Fruit fly (Drosophila melanogaster) whole organism, embryonic: Measurements from ENCODE around the gene CG14537.

Source experiments
- CG11456 ChIP-seq: fragments of 200-800 bp; sonication (Bioruptor generic); IDR thresholded peaks from 3 replicates; pipeline ENCODE4 v1.3.6; 2022; ENCODE audit warnings: missing biosample characterization, missing genetic modification characterization
- CG12155 ChIP-seq: fragments of 200-800 bp; sonication (Bioruptor generic); optimal IDR thresholded peaks from 3 replicates; lab custom pipeline; 2016; ENCODE audit warnings: missing biosample characterization, missing genetic modification characterization
- CG1233 ChIP-seq: fragments of 200-800 bp; sonication (Bioruptor generic); optimal IDR thresholded peaks from 4 replicates; lab custom pipeline; 2018; ENCODE audit warnings: missing biosample characterization, mild to moderate bottlenecking, missing genetic modification characterization
- CG1529 ChIP-seq: fragments of 200-800 bp; sonication (Bioruptor generic); optimal IDR thresholded peaks from 3 replicates; lab custom pipeline; 2018; ENCODE audit warnings: missing biosample characterization, missing genetic modification characterization
- CG16815 ChIP-seq: fragments of 200-800 bp; sonication (Bioruptor generic); optimal IDR thresholded peaks from 3 replicates; lab custom pipeline; 2017; ENCODE audit warnings: missing biosample characterization, mild to moderate bottlenecking, missing genetic modification characterization
- CG17359 ChIP-seq: fragments of 200-800 bp; sonication (Bioruptor generic); optimal IDR thresholded peaks from 3 replicates; lab custom pipeline; 2018; ENCODE audit warnings: missing biosample characterization, mild to moderate bottlenecking, missing genetic modification characterization, moderate library complexity
- CG17361 ChIP-seq: fragments of 200-800 bp; sonication (Bioruptor generic); IDR thresholded peaks from 3 replicates; pipeline ENCODE4 v1.3.6; 2022; ENCODE audit warnings: missing biosample characterization, missing genetic modification characterization
- CG17612 ChIP-seq: fragments of 200-800 bp; sonication (Bioruptor generic); IDR thresholded peaks from 2 replicates; pipeline ENCODE4 v1.3.6; 2022; ENCODE audit warnings: missing biosample characterization, missing genetic modification characterization
- CG2889 ChIP-seq: fragments of 200-800 bp; sonication (Bioruptor generic); IDR thresholded peaks from 3 replicates; pipeline ENCODE4 v1.3.6; 2022; ENCODE audit warnings: missing biosample characterization, missing genetic modification characterization
- CG4328 ChIP-seq: fragments of 200-800 bp; sonication (Bioruptor generic); optimal IDR thresholded peaks from 3 replicates; lab custom pipeline; 2017; ENCODE audit warnings: missing biosample characterization, missing genetic modification reagents, missing genetic modification characterization
- CG4404 ChIP-seq: fragments of 200-800 bp; sonication (Bioruptor generic); IDR thresholded peaks from 2 replicates; pipeline ENCODE4 v1.3.6; 2022; ENCODE audit warnings: missing biosample characterization, missing genetic modification characterization
- CG5953 ChIP-seq: fragments of 200-800 bp; sonication (Bioruptor generic); IDR thresholded peaks from 2 replicates; pipeline ENCODE4 v1.3.6; 2022; ENCODE audit warnings: missing biosample characterization, missing genetic modification characterization
- CG7839 ChIP-seq: fragments of 200-800 bp; sonication (Bioruptor generic); optimal IDR thresholded peaks from 3 replicates; lab custom pipeline; 2018; ENCODE audit warnings: missing biosample characterization, mild to moderate bottlenecking, missing genetic modification characterization, moderate library complexity
- CG8388 ChIP-seq: fragments of 200-800 bp; sonication (Bioruptor generic); optimal IDR thresholded peaks from 2 replicates; lab custom pipeline; 2019; ENCODE audit warnings: missing biosample characterization, mild to moderate bottlenecking, missing genetic modification characterization, moderate library complexity
- CG9727 ChIP-seq: fragments of 200-800 bp; sonication (Bioruptor generic); optimal IDR thresholded peaks from 3 replicates; lab custom pipeline; 2017; ENCODE audit warnings: missing biosample characterization, mild to moderate bottlenecking, missing genetic modification characterization
- D ChIP-seq, 2 experiments: fragments of 200-800 bp in 1 of 2; fragments of >200 bp in 1 of 2; sonication (Bioruptor generic) in 1 of 2; optimal IDR thresholded peaks; 2 replicates in 1 of 2; 3 replicates in 1 of 2; lab custom pipeline; 2017; ENCODE audit warnings: mild to moderate bottlenecking in 1 of 2, missing biosample characterization in 1 of 2, missing genetic modification characterization in 1 of 2, missing genetic modification reagents in 1 of 2
- Dp ChIP-seq: fragments of 200-800 bp; sonication (Bioruptor generic); optimal IDR thresholded peaks from 2 replicates; lab custom pipeline; 2018; ENCODE audit warnings: missing biosample characterization, mild to moderate bottlenecking, missing genetic modification characterization, moderate library complexity
- HLHmδ ChIP-seq: fragments of 200-800 bp; sonication (Bioruptor generic); optimal IDR thresholded peaks from 2 replicates; lab custom pipeline; 2018; ENCODE audit warnings: missing biosample characterization, mild to moderate bottlenecking, missing genetic modification characterization, moderate library complexity
- Mrtf ChIP-seq: fragments of 200-800 bp; sonication (Bioruptor generic); IDR thresholded peaks from 3 replicates; pipeline ENCODE4 v1.3.6; 2022; ENCODE audit warnings: missing biosample characterization, missing genetic modification characterization
- Neu2 ChIP-seq: fragments of 200-800 bp; sonication (Bioruptor generic); optimal IDR thresholded peaks from 3 replicates; lab custom pipeline; 2016; ENCODE audit warnings: missing biosample characterization, missing genetic modification characterization, borderline replicate concordance
- Taf1 ChIP-seq: fragments of 200-800 bp; sonication (Bioruptor generic); IDR thresholded peaks from 2 replicates; pipeline ENCODE4 v1.3.6; 2022; ENCODE audit warnings: missing biosample characterization, missing genetic modification characterization
- abd-A ChIP-seq: fragments of 200-800 bp; sonication (Bioruptor generic); optimal IDR thresholded peaks from 3 replicates; lab custom pipeline; 2019; ENCODE audit warnings: missing biosample characterization, mild to moderate bottlenecking, missing genetic modification characterization, moderate library complexity
- aop ChIP-seq: fragments of 200-800 bp; sonication (Bioruptor generic); IDR thresholded peaks from 2 replicates; pipeline ENCODE4 v1.3.6; 2022; ENCODE audit warnings: missing biosample characterization, missing genetic modification characterization
- ato ChIP-seq: fragments of 200-800 bp; sonication (Bioruptor generic); IDR thresholded peaks from 2 replicates; pipeline ENCODE4 v1.3.6; 2022; ENCODE audit warnings: missing biosample characterization, missing genetic modification characterization; ENCODE audit not compliant: partially characterized antibody
- az2 ChIP-seq: fragments of 200-800 bp; sonication (Bioruptor generic); optimal IDR thresholded peaks from 3 replicates; lab custom pipeline; 2016; ENCODE audit warnings: missing biosample characterization, missing genetic modification characterization
- bab2 ChIP-seq: fragments of 200-800 bp; sonication (Bioruptor generic); optimal IDR thresholded peaks from 2 replicates; lab custom pipeline; 2016; ENCODE audit warnings: missing biosample characterization, missing genetic modification characterization
- bigmax ChIP-seq: fragments of 200-800 bp; sonication (Bioruptor generic); optimal IDR thresholded peaks from 2 replicates; lab custom pipeline; 2018; ENCODE audit warnings: missing biosample characterization, mild to moderate bottlenecking, missing genetic modification characterization
- chif ChIP-seq, 2 experiments: fragments of 200-800 bp; sonication (Bioruptor generic); optimal IDR thresholded peaks; 3 replicates each; lab custom pipeline; 2016; ENCODE audit warnings: missing biosample characterization in 2 of 2, missing genetic modification characterization in 2 of 2
- ci ChIP-seq: fragments of 200-800 bp; sonication (Bioruptor generic); IDR thresholded peaks from 3 replicates; pipeline ENCODE4 v1.3.6; 2022; ENCODE audit warnings: missing biosample characterization, missing genetic modification characterization
- cwo ChIP-seq: fragments of 200-800 bp; sonication (Bioruptor generic); optimal IDR thresholded peaks from 3 replicates; lab custom pipeline; 2017; ENCODE audit warnings: missing biosample characterization, missing genetic modification characterization, mild to moderate bottlenecking, moderate library complexity, missing genetic modification reagents
- en ChIP-seq: fragments of 200-800 bp; sonication (Bioruptor generic); optimal IDR thresholded peaks from 2 replicates; lab custom pipeline; 2016; ENCODE audit warnings: missing biosample characterization, missing genetic modification characterization
- lab ChIP-seq: fragments of 200-800 bp; sonication (Bioruptor generic); optimal IDR thresholded peaks from 3 replicates; lab custom pipeline; 2017; ENCODE audit warnings: missing biosample characterization, missing genetic modification characterization, mild to moderate bottlenecking, moderate library complexity, missing genetic modification reagents
- lmd ChIP-seq: fragments of 200-800 bp; sonication (Bioruptor generic); IDR thresholded peaks from 2 replicates; pipeline ENCODE4 v1.3.6; 2022; ENCODE audit warnings: missing biosample characterization, missing genetic modification characterization
- lov ChIP-seq, 2 experiments: fragments of 200-800 bp in 1 of 2; fragments of >200 bp in 1 of 2; sonication (Bioruptor generic) in 1 of 2; IDR thresholded peaks in 1 of 2; optimal IDR thresholded peaks in 1 of 2; 2 replicates in 1 of 2; 3 replicates in 1 of 2; pipeline versions ENCODE4 v1.3.6 to Lab custom; 2017 to 2022; ENCODE audit warnings: missing biosample characterization in 1 of 2, missing genetic modification characterization in 1 of 2
- nerfin-2 ChIP-seq: fragments of 200-800 bp; sonication (Bioruptor generic); IDR thresholded peaks from 2 replicates; pipeline ENCODE4 v1.3.6; 2022; ENCODE audit warnings: missing biosample characterization, missing genetic modification characterization; ENCODE audit not compliant: partially characterized antibody
- p53 ChIP-seq: fragments of 200-800 bp; sonication (Bioruptor generic); optimal IDR thresholded peaks from 2 replicates; lab custom pipeline; 2016; ENCODE audit warnings: missing biosample characterization, missing genetic modification characterization
- pan ChIP-seq, 4 experiments: fragments of >200 bp in 3 of 4; fragments of 200-800 bp in 1 of 4; sonication (Bioruptor generic) in 1 of 4; optimal IDR thresholded peaks in 3 of 4; IDR thresholded peaks in 1 of 4; 2 replicates each; pipeline versions ENCODE4 v1.3.6 to Lab custom; 2017 to 2022; ENCODE audit warnings: missing biosample characterization in 2 of 4, missing genetic modification characterization in 2 of 4, mixed read lengths in 1 of 4
- pb ChIP-seq: fragments of 200-800 bp; sonication (Bioruptor generic); optimal IDR thresholded peaks from 3 replicates; lab custom pipeline; 2016; ENCODE audit warnings: missing biosample characterization, missing genetic modification characterization
- psq ChIP-seq: fragments of 200-800 bp; sonication (Bioruptor generic); optimal IDR thresholded peaks from 2 replicates; lab custom pipeline; 2017; ENCODE audit warnings: missing biosample characterization, missing genetic modification characterization
- slou ChIP-seq: fragments of 200-800 bp; sonication (Bioruptor generic); optimal IDR thresholded peaks from 3 replicates; lab custom pipeline; 2016; ENCODE audit warnings: missing biosample characterization, missing genetic modification characterization
- tgo ChIP-seq: fragments of 200-800 bp; sonication (Bioruptor generic); IDR thresholded peaks from 3 replicates; pipeline ENCODE4 v1.3.6; 2022; ENCODE audit warnings: missing biosample characterization, missing genetic modification characterization
- tin ChIP-seq: fragments of 200-800 bp; sonication (Bioruptor generic); optimal IDR thresholded peaks from 3 replicates; lab custom pipeline; 2016; ENCODE audit warnings: missing biosample characterization, missing genetic modification characterization
- tio ChIP-seq: fragments of 200-800 bp; sonication (Bioruptor generic); optimal IDR thresholded peaks from 2 replicates; lab custom pipeline; 2017; ENCODE audit warnings: missing biosample characterization, missing genetic modification characterization, inconsistent platforms
- unc-4 ChIP-seq: fragments of 200-800 bp; sonication (Bioruptor generic); IDR thresholded peaks from 2 replicates; pipeline ENCODE4 v1.3.6; 2022; ENCODE audit warnings: missing biosample characterization, missing genetic modification characterization; ENCODE audit not compliant: partially characterized antibody
- z ChIP-seq: fragments of 200-800 bp; sonication (Bioruptor generic); IDR thresholded peaks from 3 replicates; pipeline ENCODE4 v1.3.6; 2022; ENCODE audit warnings: missing biosample characterization, missing genetic modification characterization

The CG14537 gene

dm6 chr2L:7827045-7828004 lies 12.9 kb upstream of the CG14537 start, which contains the start of the genes Rack1 and mts:
TSS of gene Rack1 (minus strand) at chr2L:7827315.
TSS of gene mts (plus strand) at chr2L:7827650.
- no peak for TF ChIP-seq CG4404 (GFP tag; lab: Robert Waterston, UW)
- TF ChIP-seq lab = peak; percentile 96
- peak; percentile 84 for TF ChIP-seq CG17359
- peak; percentile 32 for TF ChIP-seq p53 (GFP tag; lab: Kevin White, UChicago)
- 0 out of 2 replicates have a peak, but pooled peaks have one; percentile 11 for TF ChIP-seq aop (GFP tag; lab: Robert Waterston, UW)
- no peak for TF ChIP-seq pan (optimal IDR thresholded peaks at IDR 0.05; lab: Kevin White, UChicago)
- peak in 1 of 2 experiments; percentile 75 for TF ChIP-seq pan (GFP tag; optimal IDR thresholded peaks at IDR 0.05 in 1 of 2, IDR thresholded peaks at IDR 0.05 in 1 of 2)
- 0 out of 2 replicates have a peak, but pooled peaks have one; percentile 43 for TF ChIP-seq Taf1 (GFP tag; lab: Robert Waterston, UW)
- TF ChIP-seq Dp (GFP tag; lab: Kevin White, UChicago) = peak; percentile 29
- no peak for TF ChIP-seq abd-A
- TF ChIP-seq CG8388 (GFP tag; lab: Kevin White, UChicago) = peak; percentile 58
- peak; percentile 82 for TF ChIP-seq CG7839
- peak; percentile 53 for TF ChIP-seq unc-4 (GFP tag; lab: Robert Waterston, UW)
- peak; percentile 81 for TF ChIP-seq slou
- peak; percentile 60 for TF ChIP-seq CG1529 (GFP tag; lab: Kevin White, UChicago)
- no peak for TF ChIP-seq tio (GFP tag; lab: Kevin White, UChicago)
- peak; percentile 60 for TF ChIP-seq lmd (GFP tag; lab: Robert Waterston, UW)
- TF ChIP-seq CG4328 = peak; percentile 79
- TF ChIP-seq ci (GFP tag; lab: Robert Waterston, UW) = peak; percentile 97
- TF ChIP-seq HLHmδ (GFP tag; lab: Kevin White, UChicago) = peak; percentile 98
- TF ChIP-seq bab2 (GFP tag; lab: Kevin White, UChicago) = peak; percentile 40
- peak; percentile 71 for TF ChIP-seq CG12155
- TF ChIP-seq en (GFP tag; lab: Kevin White, UChicago) = peak; percentile 75
- TF ChIP-seq pb (GFP tag; lab: Kevin White, UChicago) = peak; percentile 79
- TF ChIP-seq tin (GFP tag; lab: Kevin White, UChicago) = peak; percentile 73
- TF ChIP-seq CG2889 (GFP tag; lab: Robert Waterston, UW) = 0 out of 3 replicates have a peak, but pooled peaks have one; percentile 11
- TF ChIP-seq nerfin-2 (GFP tag; lab: Robert Waterston, UW) = no peak
- peak; percentile 67 for TF ChIP-seq tgo (GFP tag; lab: Robert Waterston, UW)
- peak; percentile 57 for TF ChIP-seq psq
- TF ChIP-seq CG9727 = peak; percentile 89
- peak; percentile 92 for TF ChIP-seq CG1233 (GFP tag; lab: Kevin White, UChicago)
- TF ChIP-seq az2 = peak; percentile 65
- TF ChIP-seq lov (optimal IDR thresholded peaks at IDR 0.05; lab: Kevin White, UChicago) = no peak
- peak; percentile 92 for TF ChIP-seq lov (GFP tag; IDR thresholded peaks at IDR 0.05; lab: Robert Waterston, UW)
- TF ChIP-seq CG11456 (GFP tag; lab: Robert Waterston, UW) = peak; percentile 92
- no peak for TF ChIP-seq D (optimal IDR thresholded peaks at IDR 0.05; lab: Kevin White, UChicago)
- TF ChIP-seq D (GFP tag; optimal IDR thresholded peaks at IDR 0.05; lab: Kevin White, UChicago) = peak; percentile 74
- TF ChIP-seq bigmax (GFP tag; lab: Kevin White, UChicago) = peak; percentile 64
- peak; percentile 60 for TF ChIP-seq cwo (GFP tag; lab: Kevin White, UChicago)
- TF ChIP-seq chif (GFP tag; optimal IDR thresholded peaks at IDR 0.05; lab: Kevin White, UChicago) = peak; percentile 45 to 68
- TF ChIP-seq CG5953 (GFP tag; lab: Robert Waterston, UW) = peak; percentile 69
- peak; percentile 60 for TF ChIP-seq CG16815 (GFP tag; lab: Kevin White, UChicago)
- TF ChIP-seq ato (GFP tag; lab: Robert Waterston, UW) = peak; percentile 35; the same call in 1 of the 2 replicates
- 0 out of 3 replicates have a peak, but pooled peaks have one; percentile 42 for TF ChIP-seq z (GFP tag; lab: Robert Waterston, UW)
- TF ChIP-seq Mrtf (GFP tag; lab: Robert Waterston, UW) = peak; percentile 16; the same call in 1 of the 3 replicates
- no peak for TF ChIP-seq Neu2 (GFP tag; lab: Kevin White, UChicago)
- TF ChIP-seq CG17612 (GFP tag; lab: Robert Waterston, UW) = peak; percentile 69; the same call in 1 of the 2 replicates
- peak; percentile 63; the same call in 2 of the 3 replicates for TF ChIP-seq CG17361 (GFP tag; lab: Robert Waterston, UW)
